Worm (Caenorhabditis elegans): ENCODE data around the gene nhr-61.

- TF ChIP-seq F49E8.2 (tag; optimal IDR thresholded peaks at IDR 0.05; ENCODE audit: insufficient read depth), result peak; percentile 34
- no peak for TF ChIP-seq unc-62 (GFP tag; optimal IDR thresholded peaks at IDR 0.05)
- no peak for TF ChIP-seq F57A8.1 (GFP tag; optimal IDR thresholded peaks at IDR 0.05)
- TF ChIP-seq sdz-38 (tag; optimal IDR thresholded peaks at IDR 0.05), result no peak
- no peak for TF ChIP-seq nfya-1 (tag; optimal IDR thresholded peaks at IDR 0.05; ENCODE audit: borderline replicate concordance, insufficient read depth)
- TF ChIP-seq rcor-1 (GFP tag; IDR thresholded peaks at IDR 0.05), result peak; percentile 86
Observed at ce11 chrII:14794935-14795454, 23.3 kb downstream of the nhr-61 start, which contains the start of gene eif-3.B.
